Worm (Caenorhabditis elegans) whole organism, late embryonic: ENCODE results near the gene mtch-1.

ENCODE experiments used
- F13H6.1 ChIP-seq: sonication (generic microtip); optimal IDR thresholded peaks from 2 replicates; lab custom pipeline; 2016; ENCODE audit warnings: missing genetic modification characterization, missing compliant biosample characterization
- K09A11.1 ChIP-seq: sonication (generic microtip); optimal IDR thresholded peaks from 2 replicates; lab custom pipeline; 2017; ENCODE audit warnings: antibody characterized with exemption, mild to moderate bottlenecking, missing genetic modification characterization, missing compliant biosample characterization; ENCODE audit not compliant: insufficient read depth
- ama-1 ChIP-seq: fragments of 150-350 bp; optimal IDR thresholded peaks from 2 replicates; lab custom pipeline; 2014
- ceh-18 ChIP-seq: sonication (generic microtip); optimal IDR thresholded peaks from 2 replicates; lab custom pipeline; 2016; ENCODE audit warnings: missing genetic modification characterization, missing compliant biosample characterization
- ceh-22 ChIP-seq: sonication (generic microtip); optimal IDR thresholded peaks from 2 replicates; lab custom pipeline; 2017; ENCODE audit warnings: missing biosample characterization, missing genetic modification characterization
- fax-1 ChIP-seq: sonication (generic microtip); optimal IDR thresholded peaks from 2 replicates; lab custom pipeline; 2016; ENCODE audit warnings: missing genotype, missing genetic modification characterization, missing compliant biosample characterization
- fkh-10 ChIP-seq: fragments of 150-350 bp; optimal IDR thresholded peaks from 2 replicates; lab custom pipeline; 2014; ENCODE audit warnings: missing biosample characterization, missing genetic modification reagents, missing genetic modification characterization
- hlh-6 ChIP-seq: sonication (generic microtip); optimal IDR thresholded peaks from 2 replicates; lab custom pipeline; 2016; ENCODE audit warnings: missing genotype, missing genetic modification characterization, missing compliant biosample characterization
- lim-6 ChIP-seq: sonication (generic microtip); optimal IDR thresholded peaks from 2 replicates; lab custom pipeline; 2016; ENCODE audit warnings: missing genetic modification characterization, missing compliant biosample characterization
- nfya-1 ChIP-seq: sonication (generic microtip); optimal IDR thresholded peaks from 2 replicates; lab custom pipeline; 2017; ENCODE audit warnings: missing genetic modification characterization, mild to moderate bottlenecking, missing compliant biosample characterization, antibody characterized with exemption, moderate library complexity
- nhr-232 ChIP-seq: sonication (generic microtip); optimal IDR thresholded peaks from 2 replicates; lab custom pipeline; 2016; ENCODE audit warnings: missing genetic modification characterization, missing compliant biosample characterization
- npax-4 ChIP-seq: sonication (generic microtip); optimal IDR thresholded peaks from 2 replicates; lab custom pipeline; 2016; ENCODE audit warnings: missing genetic modification characterization, missing compliant biosample characterization
- ref-2 ChIP-seq: sonication (generic microtip); optimal IDR thresholded peaks from 2 replicates; lab custom pipeline; 2016; ENCODE audit warnings: missing genetic modification characterization, missing compliant biosample characterization
- tbx-2 ChIP-seq: sonication (generic microtip); optimal IDR thresholded peaks from 2 replicates; lab custom pipeline; 2016; ENCODE audit warnings: missing genetic modification characterization, missing compliant biosample characterization

DNA sequence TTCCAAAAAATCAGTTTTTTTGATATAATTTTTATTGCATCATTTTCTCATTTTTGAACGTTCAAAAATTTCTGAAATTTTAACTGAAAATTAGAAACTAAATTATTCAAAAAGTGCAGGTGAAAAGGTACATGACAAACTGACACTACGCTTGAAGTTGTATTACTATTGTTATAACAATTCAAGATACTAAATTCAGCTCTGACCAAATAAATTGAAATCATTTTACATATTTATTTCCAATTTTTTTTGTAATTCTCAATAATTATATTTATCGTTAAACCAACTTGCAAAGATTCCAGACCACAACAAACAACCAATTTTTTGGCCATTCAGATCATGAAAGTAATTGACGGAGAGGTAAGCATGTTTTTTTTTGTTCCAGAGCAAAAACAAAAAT is 11.5 kb upstream of the mtch-1 start, which contains the start of gene sre-3:
- TF ChIP-seq ref-2 (tag; lab: Kevin White, UChicago) = no peak
- no peak for TF ChIP-seq tbx-2 (tag; lab: Kevin White, UChicago)
- no peak for TF ChIP-seq fax-1 (tag; lab: Kevin White, UChicago)
- TF ChIP-seq ama-1 (lab: Kevin White, UChicago) = no peak
- TF ChIP-seq K09A11.1 = no peak
- no peak for TF ChIP-seq nhr-232 (tag; lab: Kevin White, UChicago)
- no peak for TF ChIP-seq F13H6.1 (tag; lab: Kevin White, UChicago)
- TF ChIP-seq npax-4 = no peak
- TF ChIP-seq ceh-22 = no peak
- no peak for TF ChIP-seq hlh-6
- no peak for TF ChIP-seq lim-6
- no peak for TF ChIP-seq nfya-1 (tag; lab: Kevin White, UChicago)
- TF ChIP-seq ceh-18 (tag; lab: Kevin White, UChicago) = no peak
- TF ChIP-seq fkh-10 (GFP tag; lab: Kevin White, UChicago) = no peak
